Fruit fly (Drosophila melanogaster) whole organism, embryonic: ENCODE data around the gene GILT3.

ENCODE experiments used
- Asciz ChIP-seq: fragments of 200-800 bp; sonication (Bioruptor generic); optimal IDR thresholded peaks from 2 replicates; lab custom pipeline; 2017; ENCODE audit warnings: missing biosample characterization, mild to moderate bottlenecking, missing genetic modification characterization, missing genetic modification reagents
- B-H1 ChIP-seq: fragments of 200-800 bp; sonication (Bioruptor generic); IDR thresholded peaks from 3 replicates; pipeline ENCODE4 v1.3.6; 2022; ENCODE audit warnings: missing biosample characterization, missing genetic modification characterization
- Blimp-1 ChIP-seq: fragments of 200-800 bp; sonication (Bioruptor generic); optimal IDR thresholded peaks from 3 replicates; lab custom pipeline; 2018; ENCODE audit warnings: missing biosample characterization, missing genetic modification characterization, mild to moderate bottlenecking, moderate library complexity, missing genetic modification reagents
- CG10366 ChIP-seq: fragments of 200-800 bp; sonication (Bioruptor generic); IDR thresholded peaks from 2 replicates; pipeline ENCODE4 v1.3.6; 2022; ENCODE audit warnings: missing biosample characterization, missing genetic modification characterization
- CG12744 ChIP-seq: fragments of 200-800 bp; sonication (Bioruptor generic); optimal IDR thresholded peaks from 2 replicates; lab custom pipeline; 2016; ENCODE audit warnings: missing biosample characterization, missing genetic modification characterization
- CG15269 ChIP-seq: fragments of 200-800 bp; sonication (Bioruptor generic); optimal IDR thresholded peaks from 2 replicates; lab custom pipeline; 2018; ENCODE audit warnings: missing biosample characterization, mild to moderate bottlenecking, missing genetic modification characterization, moderate library complexity
- CG15479 ChIP-seq: fragments of 200-800 bp; sonication (Bioruptor generic); optimal IDR thresholded peaks from 3 replicates; lab custom pipeline; 2019; ENCODE audit warnings: missing biosample characterization, mild to moderate bottlenecking, missing genetic modification characterization, moderate library complexity
- CG1647 ChIP-seq: fragments of 200-800 bp; sonication (Bioruptor generic); optimal IDR thresholded peaks from 3 replicates; lab custom pipeline; 2016; ENCODE audit warnings: missing biosample characterization, missing genetic modification characterization
- CG16863 ChIP-seq: fragments of 200-800 bp; sonication (Bioruptor generic); optimal IDR thresholded peaks from 3 replicates; lab custom pipeline; 2016; ENCODE audit warnings: missing biosample characterization, missing genetic modification characterization
- CG1792 ChIP-seq: fragments of 200-800 bp; sonication (Bioruptor generic); optimal IDR thresholded peaks from 2 replicates; lab custom pipeline; 2016; ENCODE audit warnings: missing biosample characterization, missing genetic modification characterization
- CG1832 ChIP-seq: fragments of 200-800 bp; sonication (Bioruptor generic); optimal IDR thresholded peaks from 2 replicates; lab custom pipeline; 2017; ENCODE audit warnings: missing biosample characterization, mild to moderate bottlenecking, missing genetic modification characterization, inconsistent platforms
- CG2120 ChIP-seq: fragments of 200-800 bp; sonication (Bioruptor generic); optimal IDR thresholded peaks from 3 replicates; lab custom pipeline; 2016; ENCODE audit warnings: missing biosample characterization, missing genetic modification characterization
- CG2199 ChIP-seq: fragments of 200-800 bp; sonication (Bioruptor generic); IDR thresholded peaks from 3 replicates; pipeline ENCODE4 v1.3.6; 2022; ENCODE audit warnings: missing biosample characterization, missing genetic modification characterization
- CG30403 ChIP-seq: fragments of 200-800 bp; sonication (Bioruptor generic); optimal IDR thresholded peaks from 3 replicates; lab custom pipeline; 2016; ENCODE audit warnings: missing biosample characterization, missing genetic modification characterization
- CG31365 ChIP-seq: fragments of 200-800 bp; sonication (Bioruptor generic); optimal IDR thresholded peaks from 2 replicates; lab custom pipeline; 2018; ENCODE audit warnings: missing biosample characterization, mild to moderate bottlenecking, missing genetic modification characterization
- CG5245 ChIP-seq: fragments of 200-800 bp; sonication (Bioruptor generic); optimal IDR thresholded peaks from 3 replicates; lab custom pipeline; 2016; ENCODE audit warnings: missing biosample characterization, missing genetic modification characterization
- CG8089 ChIP-seq: fragments of 200-800 bp; sonication (Bioruptor generic); optimal IDR thresholded peaks from 3 replicates; lab custom pipeline; 2016; ENCODE audit warnings: missing biosample characterization, missing genetic modification characterization
- CG8281 ChIP-seq: fragments of 200-800 bp; sonication (Bioruptor generic); optimal IDR thresholded peaks from 2 replicates; lab custom pipeline; 2018; ENCODE audit warnings: missing biosample characterization, mild to moderate bottlenecking, missing genetic modification characterization, moderate library complexity
- CG8290 ChIP-seq, 3 experiments: fragments of 200-800 bp; sonication (Bioruptor generic); optimal IDR thresholded peaks; 2 replicates each; lab custom pipeline; 2016 to 2019; ENCODE audit warnings: missing biosample characterization in 3 of 3, missing genetic modification characterization in 3 of 3, mild to moderate bottlenecking in 2 of 3, moderate library complexity in 1 of 3
- Dad ChIP-seq: fragments of 200-800 bp; sonication (Bioruptor generic); optimal IDR thresholded peaks from 3 replicates; lab custom pipeline; 2016; ENCODE audit warnings: missing biosample characterization, missing genetic modification characterization
- Drgx ChIP-seq: fragments of 200-800 bp; sonication (Bioruptor generic); IDR thresholded peaks from 2 replicates; pipeline ENCODE4 v1.3.6; 2022; ENCODE audit warnings: missing biosample characterization, missing genetic modification characterization
- E2f2 ChIP-seq: fragments of 200-800 bp; sonication (Bioruptor generic); IDR thresholded peaks from 2 replicates; pipeline ENCODE4 v1.3.6; 2022; ENCODE audit warnings: missing biosample characterization, missing genetic modification characterization
- HHEX ChIP-seq: fragments of 200-800 bp; sonication (Bioruptor generic); optimal IDR thresholded peaks from 3 replicates; lab custom pipeline; 2017; ENCODE audit warnings: missing biosample characterization, mild to moderate bottlenecking, missing genetic modification characterization, missing genetic modification reagents
- Hr3 ChIP-seq: fragments of 200-800 bp; sonication (Bioruptor generic); optimal IDR thresholded peaks from 3 replicates; lab custom pipeline; 2016; ENCODE audit warnings: missing biosample characterization, missing genetic modification characterization
- MTF-1 ChIP-seq: fragments of 200-800 bp; sonication (Bioruptor generic); optimal IDR thresholded peaks from 2 replicates; lab custom pipeline; 2018; ENCODE audit warnings: missing biosample characterization, mild to moderate bottlenecking, missing genetic modification characterization, borderline replicate concordance
- NC2β ChIP-seq: fragments of 200-800 bp; sonication (Bioruptor generic); optimal IDR thresholded peaks from 2 replicates; lab custom pipeline; 2016; ENCODE audit warnings: missing biosample characterization, missing genetic modification characterization
- Nf-YC ChIP-seq: fragments of 200-800 bp; optimal IDR thresholded peaks from 3 replicates; lab custom pipeline; 2019; ENCODE audit warnings: missing biosample characterization, mild to moderate bottlenecking, missing genetic modification characterization, moderate library complexity
- NfI ChIP-seq: fragments of 200-800 bp; sonication (Bioruptor generic); optimal IDR thresholded peaks from 3 replicates; lab custom pipeline; 2018; ENCODE audit warnings: missing biosample characterization, mild to moderate bottlenecking, missing genetic modification characterization, moderate library complexity
- Rx ChIP-seq: fragments of 200-800 bp; sonication (Bioruptor generic); IDR thresholded peaks from 2 replicates; pipeline ENCODE4 v1.3.6; 2022; ENCODE audit warnings: missing biosample characterization, missing genetic modification characterization
- Sin3A ChIP-seq: fragments of >200 bp; optimal IDR thresholded peaks from 2 replicates; lab custom pipeline; 2018
- Vsx1 ChIP-seq: fragments of 200-800 bp; sonication (Bioruptor generic); optimal IDR thresholded peaks from 2 replicates; lab custom pipeline; 2017; ENCODE audit warnings: missing biosample characterization, mild to moderate bottlenecking, missing genetic modification characterization, missing genetic modification reagents
- amos ChIP-seq: fragments of 200-800 bp; sonication (Bioruptor generic); IDR thresholded peaks from 2 replicates; pipeline ENCODE4 v1.3.6; 2022; ENCODE audit warnings: missing biosample characterization, missing genetic modification characterization; ENCODE audit not compliant: partially characterized antibody
- ase ChIP-seq: fragments of 200-800 bp; sonication (Bioruptor generic); IDR thresholded peaks from 3 replicates; pipeline ENCODE4 v1.3.6; 2022; ENCODE audit warnings: missing biosample characterization, missing genetic modification characterization
- cas ChIP-seq: fragments of 200-800 bp; sonication (Bioruptor generic); IDR thresholded peaks from 2 replicates; pipeline ENCODE4 v1.3.6; 2022; ENCODE audit warnings: missing biosample characterization, missing genetic modification characterization
- dm ChIP-seq: fragments of 200-800 bp; sonication (Bioruptor generic); optimal IDR thresholded peaks from 3 replicates; lab custom pipeline; 2016; ENCODE audit warnings: missing biosample characterization, missing genetic modification characterization
- dpn ChIP-seq, 2 experiments: fragments of 200-800 bp; sonication (Bioruptor generic); optimal IDR thresholded peaks; 3 replicates each; lab custom pipeline; 2016; ENCODE audit warnings: missing biosample characterization in 2 of 2, missing genetic modification characterization in 2 of 2
- exex ChIP-seq: fragments of 200-800 bp; sonication (Bioruptor generic); optimal IDR thresholded peaks from 4 replicates; lab custom pipeline; 2018; ENCODE audit warnings: missing biosample characterization, mild to moderate bottlenecking, missing genetic modification characterization, moderate library complexity
- fd96Cb ChIP-seq: fragments of 200-800 bp; sonication (Bioruptor generic); optimal IDR thresholded peaks from 2 replicates; lab custom pipeline; 2018; ENCODE audit warnings: missing biosample characterization, mild to moderate bottlenecking, missing genetic modification characterization, moderate library complexity
- gcm2 ChIP-seq: fragments of 200-800 bp; sonication (Bioruptor generic); optimal IDR thresholded peaks from 2 replicates; lab custom pipeline; 2016; ENCODE audit warnings: missing biosample characterization, missing genetic modification characterization
- grau ChIP-seq: fragments of 200-800 bp; optimal IDR thresholded peaks from 3 replicates; lab custom pipeline; 2019; ENCODE audit warnings: missing biosample characterization, mild to moderate bottlenecking, missing genetic modification characterization, moderate library complexity
- h ChIP-seq: fragments of >200 bp; optimal IDR thresholded peaks from 2 replicates; lab custom pipeline; 2017
- kah ChIP-seq: fragments of 200-800 bp; sonication (Bioruptor generic); optimal IDR thresholded peaks from 2 replicates; lab custom pipeline; 2018; ENCODE audit warnings: missing biosample characterization, mild to moderate bottlenecking, missing genetic modification characterization
- nerfin-1 ChIP-seq: fragments of 200-800 bp; sonication (Bioruptor generic); optimal IDR thresholded peaks from 3 replicates; lab custom pipeline; 2019; ENCODE audit warnings: missing biosample characterization, mild to moderate bottlenecking, missing genetic modification characterization, moderate library complexity
- otp ChIP-seq: fragments of 200-800 bp; sonication (Bioruptor generic); IDR thresholded peaks from 3 replicates; pipeline ENCODE4, ENCODE4 v1.3.6; 2022; ENCODE audit warnings: missing biosample characterization, missing genetic modification characterization
- peb ChIP-seq: fragments of 200-800 bp; sonication (Bioruptor generic); IDR thresholded peaks from 2 replicates; pipeline ENCODE4 v1.3.6; 2022; ENCODE audit warnings: missing biosample characterization, missing genetic modification characterization
- pita ChIP-seq: fragments of 200-800 bp; sonication (Bioruptor generic); optimal IDR thresholded peaks from 2 replicates; lab custom pipeline; 2017; ENCODE audit warnings: missing biosample characterization, mild to moderate bottlenecking, missing genetic modification characterization
- pum ChIP-seq: fragments of 200-800 bp; sonication (Bioruptor generic); optimal IDR thresholded peaks from 2 replicates; lab custom pipeline; 2016; ENCODE audit warnings: missing biosample characterization, missing genetic modification characterization
- pzg ChIP-seq: fragments of 200-800 bp; sonication (Bioruptor generic); optimal IDR thresholded peaks from 3 replicates; lab custom pipeline; 2018; ENCODE audit warnings: missing biosample characterization, mild to moderate bottlenecking, missing genetic modification characterization, moderate library complexity
- sisA ChIP-seq: fragments of 200-800 bp; sonication (Bioruptor generic); IDR thresholded peaks from 2 replicates; pipeline ENCODE4 v1.3.6; 2022; ENCODE audit warnings: missing biosample characterization, missing genetic modification characterization
- stwl ChIP-seq: fragments of 200-800 bp; sonication (Bioruptor generic); optimal IDR thresholded peaks from 3 replicates; lab custom pipeline; 2018; ENCODE audit warnings: missing biosample characterization, mild to moderate bottlenecking, missing genetic modification characterization, moderate library complexity
- unc-4 ChIP-seq: fragments of 200-800 bp; sonication (Bioruptor generic); IDR thresholded peaks from 2 replicates; pipeline ENCODE4 v1.3.6; 2022; ENCODE audit warnings: missing biosample characterization, missing genetic modification characterization; ENCODE audit not compliant: partially characterized antibody
- unpg ChIP-seq: fragments of 200-800 bp; sonication (Bioruptor generic); optimal IDR thresholded peaks from 3 replicates; lab custom pipeline; 2018; ENCODE audit warnings: missing biosample characterization, mild to moderate bottlenecking, missing genetic modification characterization, moderate library complexity

GILT3 gene

DNA sequence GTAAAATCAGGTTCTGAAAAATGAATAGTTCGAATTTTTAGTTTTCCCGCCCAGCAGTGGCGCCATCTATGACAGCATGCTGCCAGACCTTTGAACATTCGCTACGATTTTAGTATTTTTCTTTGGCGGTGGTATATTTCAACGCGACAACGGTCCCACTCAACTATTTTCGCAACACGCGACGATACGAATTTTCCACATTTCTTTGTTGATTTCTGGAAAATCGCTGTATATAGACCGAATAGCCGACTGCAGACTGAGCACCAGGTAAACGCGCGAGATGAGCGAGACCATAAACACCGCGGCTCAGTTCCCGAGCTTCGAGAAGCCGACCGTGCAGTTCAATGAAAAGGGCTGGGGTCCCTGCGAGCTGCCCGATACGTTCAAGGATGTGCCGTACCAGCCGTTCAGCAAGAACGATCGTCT, 2.8 kb downstream of the GILT3 start, which contains the start of gene eIF3d1 (continued):
- peak; percentile 49; the same call in 1 of the 2 replicates for TF ChIP-seq amos (GFP tag; lab: Robert Waterston, UW)
- peak; percentile 73 for TF ChIP-seq Sin3A (lab: Kevin White, UChicago)
- peak; percentile 76 for TF ChIP-seq stwl (tag; lab: Kevin White, UChicago)
- no peak for TF ChIP-seq Vsx1 (GFP tag; lab: Kevin White, UChicago)
- TF ChIP-seq grau: no peak
- TF ChIP-seq HHEX (GFP tag; lab: Kevin White, UChicago): no peak
- TF ChIP-seq Drgx: no peak
- TF ChIP-seq peb (GFP tag; lab: Robert Waterston, UW): no peak
- TF ChIP-seq CG31365: no peak
- no peak for TF ChIP-seq unpg (GFP tag; lab: Kevin White, UChicago)
- TF ChIP-seq Dad (GFP tag; lab: Kevin White, UChicago): no peak
- no peak for TF ChIP-seq Asciz (GFP tag; lab: Kevin White, UChicago)
- no peak for TF ChIP-seq CG15479 (GFP tag; lab: Kevin White, UChicago)
- no peak for TF ChIP-seq otp (GFP tag; lab: Robert Waterston, UW)
- no peak for TF ChIP-seq B-H1
- TF ChIP-seq NfI (GFP tag; lab: Kevin White, UChicago): no peak
- peak; percentile 20 for TF ChIP-seq CG30403
- TF ChIP-seq Rx: no peak
- TF ChIP-seq CG10366: no peak
- TF ChIP-seq CG2199 (GFP tag; lab: Robert Waterston, UW): no peak
- TF ChIP-seq unc-4: no peak
- TF ChIP-seq ase (GFP tag; lab: Robert Waterston, UW): no peak
- TF ChIP-seq CG8089: no peak
- TF ChIP-seq CG1647 (GFP tag; lab: Kevin White, UChicago): no peak
- TF ChIP-seq CG8281 (tag; lab: Kevin White, UChicago): no peak
- TF ChIP-seq dm (GFP tag; lab: Kevin White, UChicago): peak; percentile 91
- TF ChIP-seq exex: no peak
- TF ChIP-seq CG1792 (GFP tag; lab: Kevin White, UChicago): no peak
- no peak for TF ChIP-seq Nf-YC (tag; lab: Kevin White, UChicago)
- TF ChIP-seq pum (GFP tag; lab: Kevin White, UChicago): peak; percentile 26
- TF ChIP-seq NC2β (GFP tag; lab: Kevin White, UChicago): no peak
- no peak for TF ChIP-seq sisA (GFP tag; lab: Robert Waterston, UW)
- no peak for TF ChIP-seq kah (GFP tag; lab: Kevin White, UChicago)
- no peak for TF ChIP-seq Hr3 (GFP tag; lab: Kevin White, UChicago)
- TF ChIP-seq h (lab: Kevin White, UChicago): no peak
- TF ChIP-seq CG12744 (GFP tag; lab: Kevin White, UChicago): peak; percentile 42
- no peak for TF ChIP-seq gcm2
- TF ChIP-seq dpn (GFP tag; optimal IDR thresholded peaks at IDR 0.05; lab: Kevin White, UChicago): peak in 1 of 2 experiments; percentile 35
- no peak for TF ChIP-seq cas (GFP tag; lab: Robert Waterston, UW)
- no peak for TF ChIP-seq fd96Cb (tag; lab: Kevin White, UChicago)
- TF ChIP-seq CG8290 (GFP tag; optimal IDR thresholded peaks at IDR 0.05; lab: Kevin White, UChicago): peak; percentile 12
- TF ChIP-seq CG8290 (tag; optimal IDR thresholded peaks at IDR 0.05; lab: Kevin White, UChicago): no peak
- TF ChIP-seq CG5245 (GFP tag; lab: Kevin White, UChicago): no peak
- TF ChIP-seq nerfin-1 (tag; lab: Kevin White, UChicago): no peak
- TF ChIP-seq MTF-1: no peak
- TF ChIP-seq pita (GFP tag; lab: Kevin White, UChicago): no peak
- TF ChIP-seq CG2120 (GFP tag; lab: Kevin White, UChicago): peak; percentile 34
- TF ChIP-seq CG16863 (GFP tag; lab: Kevin White, UChicago): no peak
- TF ChIP-seq Blimp-1 (GFP tag; lab: Kevin White, UChicago): no peak
- TF ChIP-seq CG1832: no peak
- no peak for TF ChIP-seq CG15269 (tag; lab: Kevin White, UChicago)
- TF ChIP-seq pzg (GFP tag; lab: Kevin White, UChicago): peak; percentile 95
- peak; percentile 99 for TF ChIP-seq E2f2
